Fruit fly (Drosophila melanogaster) whole organism, embryonic: ENCODE measurements around the gene CG9737.
A peak's percentile ranks its signal among the peaks of the same experiment; 100 is the strongest.

Experiments used
- Antp ChIP-seq: fragments of 200-800 bp; sonication (Bioruptor generic); optimal IDR thresholded peaks from 3 replicates; lab custom pipeline; 2016; ENCODE audit warnings: missing biosample characterization, missing genetic modification characterization
- C15 ChIP-seq: fragments of 200-800 bp; sonication (Bioruptor generic); IDR thresholded peaks from 3 replicates; pipeline ENCODE4 v1.3.6; 2022; ENCODE audit warnings: missing biosample characterization, missing genetic modification characterization
- CG11085 ChIP-seq: fragments of 200-800 bp; sonication (Bioruptor generic); IDR thresholded peaks from 2 replicates; pipeline ENCODE4 v1.3.6; 2022; ENCODE audit warnings: missing biosample characterization, missing genetic modification characterization
- CG11560 ChIP-seq: fragments of 200-800 bp; sonication (Bioruptor generic); IDR thresholded peaks from 3 replicates; pipeline ENCODE4 v1.3.6; 2022; ENCODE audit warnings: missing biosample characterization, missing genetic modification characterization
- CG12155 ChIP-seq: fragments of 200-800 bp; sonication (Bioruptor generic); optimal IDR thresholded peaks from 3 replicates; lab custom pipeline; 2016; ENCODE audit warnings: missing biosample characterization, missing genetic modification characterization
- CG14860 ChIP-seq: fragments of 200-800 bp; sonication (Bioruptor generic); IDR thresholded peaks from 3 replicates; pipeline ENCODE4 v1.3.6; 2022; ENCODE audit warnings: missing biosample characterization, missing genetic modification characterization; ENCODE audit not compliant: partially characterized antibody
- CG14965 ChIP-seq: fragments of 200-800 bp; sonication (Bioruptor generic); optimal IDR thresholded peaks from 2 replicates; lab custom pipeline; 2016; ENCODE audit warnings: missing biosample characterization, missing genetic modification characterization, borderline replicate concordance
- CG15073 ChIP-seq: fragments of 200-800 bp; sonication (Bioruptor generic); optimal IDR thresholded peaks from 2 replicates; lab custom pipeline; 2016; ENCODE audit warnings: missing biosample characterization, missing genetic modification characterization
- CG17568 ChIP-seq: fragments of 200-800 bp; sonication (Bioruptor generic); optimal IDR thresholded peaks from 2 replicates; lab custom pipeline; 2018; ENCODE audit warnings: missing biosample characterization, mild to moderate bottlenecking, missing genetic modification characterization, moderate library complexity
- CG17802 ChIP-seq: fragments of 200-800 bp; sonication (Bioruptor generic); optimal IDR thresholded peaks from 2 replicates; lab custom pipeline; 2018; ENCODE audit warnings: missing biosample characterization, mild to moderate bottlenecking, missing genetic modification characterization, moderate library complexity
- CG1792 ChIP-seq: fragments of 200-800 bp; sonication (Bioruptor generic); optimal IDR thresholded peaks from 2 replicates; lab custom pipeline; 2016; ENCODE audit warnings: missing biosample characterization, missing genetic modification characterization
- CG18599 ChIP-seq: fragments of 200-800 bp; sonication (Bioruptor generic); optimal IDR thresholded peaks from 3 replicates; lab custom pipeline; 2017; ENCODE audit warnings: missing biosample characterization, missing genetic modification characterization, mild to moderate bottlenecking, moderate library complexity, missing genetic modification reagents
- CG2875 ChIP-seq: fragments of 200-800 bp; sonication (Bioruptor generic); optimal IDR thresholded peaks from 2 replicates; lab custom pipeline; 2017; ENCODE audit warnings: missing biosample characterization, mild to moderate bottlenecking, missing genetic modification characterization, missing genetic modification reagents
- CG30403 ChIP-seq: fragments of 200-800 bp; sonication (Bioruptor generic); optimal IDR thresholded peaks from 3 replicates; lab custom pipeline; 2016; ENCODE audit warnings: missing biosample characterization, missing genetic modification characterization
- CG34422 ChIP-seq: fragments of 200-800 bp; sonication (Bioruptor generic); IDR thresholded peaks from 3 replicates; pipeline ENCODE4 v1.3.6; 2022; ENCODE audit warnings: missing biosample characterization, missing genetic modification characterization
- CG4730 ChIP-seq: fragments of 200-800 bp; sonication (Bioruptor generic); IDR thresholded peaks from 2 replicates; pipeline ENCODE4 v1.3.6; 2022; ENCODE audit warnings: missing biosample characterization, missing genetic modification characterization
- CG4820 ChIP-seq: fragments of 200-800 bp; sonication (Bioruptor generic); optimal IDR thresholded peaks from 3 replicates; lab custom pipeline; 2016; ENCODE audit warnings: missing biosample characterization, missing genetic modification characterization
- CG5180 ChIP-seq: fragments of 200-800 bp; sonication (Bioruptor generic); optimal IDR thresholded peaks from 3 replicates; lab custom pipeline; 2017; ENCODE audit warnings: missing biosample characterization, missing genetic modification characterization, mild to moderate bottlenecking, moderate library complexity, missing genetic modification reagents
- CG5245 ChIP-seq: fragments of 200-800 bp; sonication (Bioruptor generic); optimal IDR thresholded peaks from 3 replicates; lab custom pipeline; 2016; ENCODE audit warnings: missing biosample characterization, missing genetic modification characterization
- CG6689 ChIP-seq: fragments of 200-800 bp; sonication (Bioruptor generic); IDR thresholded peaks from 2 replicates; pipeline ENCODE4 v1.3.6; 2022; ENCODE audit warnings: missing biosample characterization, missing genetic modification characterization
- D19B ChIP-seq: fragments of 200-800 bp; sonication (Bioruptor generic); optimal IDR thresholded peaks from 2 replicates; lab custom pipeline; 2017; ENCODE audit warnings: missing biosample characterization, mild to moderate bottlenecking, missing genetic modification characterization
- Ets97D ChIP-seq: fragments of 200-800 bp; sonication (Bioruptor generic); optimal IDR thresholded peaks from 3 replicates; lab custom pipeline; 2016; ENCODE audit warnings: missing biosample characterization, missing genetic modification characterization
- Hr51 ChIP-seq, 2 experiments: fragments of 200-800 bp; sonication (Bioruptor generic); optimal IDR thresholded peaks; 2 replicates in 1 of 2; 3 replicates in 1 of 2; lab custom pipeline; 2016 to 2018; ENCODE audit warnings: missing biosample characterization in 2 of 2, missing genetic modification characterization in 2 of 2, mild to moderate bottlenecking in 1 of 2, moderate library complexity in 1 of 2
- Mrtf ChIP-seq: fragments of 200-800 bp; sonication (Bioruptor generic); IDR thresholded peaks from 3 replicates; pipeline ENCODE4 v1.3.6; 2022; ENCODE audit warnings: missing biosample characterization, missing genetic modification characterization
- Optix ChIP-seq: fragments of 200-800 bp; sonication (Bioruptor generic); IDR thresholded peaks from 3 replicates; pipeline ENCODE4 v1.3.6; 2022; ENCODE audit warnings: missing biosample characterization, missing genetic modification characterization
- Pdp1 ChIP-seq, 2 experiments: fragments of 200-800 bp; sonication (Bioruptor generic); optimal IDR thresholded peaks; 3 replicates each; lab custom pipeline; 2016; ENCODE audit warnings: missing biosample characterization in 2 of 2, missing genetic modification characterization in 2 of 2, mild to moderate bottlenecking in 1 of 2, moderate library complexity in 1 of 2
- Ravus ChIP-seq: fragments of 200-800 bp; sonication (Bioruptor generic); IDR thresholded peaks from 2 replicates; pipeline ENCODE4 v1.3.6; 2022; ENCODE audit warnings: missing biosample characterization, missing genetic modification characterization
- Scr ChIP-seq: fragments of 200-800 bp; sonication (Bioruptor generic); IDR thresholded peaks from 2 replicates; pipeline ENCODE4 v1.3.6; 2022; ENCODE audit warnings: missing biosample characterization, missing genetic modification characterization; ENCODE audit not compliant: partially characterized antibody
- ap ChIP-seq: fragments of 200-800 bp; sonication (Bioruptor generic); IDR thresholded peaks from 2 replicates; pipeline ENCODE4 v1.3.6; 2022; ENCODE audit warnings: missing biosample characterization, missing genetic modification characterization
- ase ChIP-seq: fragments of 200-800 bp; sonication (Bioruptor generic); IDR thresholded peaks from 3 replicates; pipeline ENCODE4 v1.3.6; 2022; ENCODE audit warnings: missing biosample characterization, missing genetic modification characterization
- bab2 ChIP-seq: fragments of 200-800 bp; sonication (Bioruptor generic); optimal IDR thresholded peaks from 2 replicates; lab custom pipeline; 2016; ENCODE audit warnings: missing biosample characterization, missing genetic modification characterization
- chif ChIP-seq, 2 experiments: fragments of 200-800 bp; sonication (Bioruptor generic); optimal IDR thresholded peaks; 3 replicates each; lab custom pipeline; 2016; ENCODE audit warnings: missing biosample characterization in 2 of 2, missing genetic modification characterization in 2 of 2
- dati ChIP-seq: fragments of 200-800 bp; sonication (Bioruptor generic); IDR thresholded peaks from 2 replicates; pipeline ENCODE4 v1.3.6; 2022; ENCODE audit warnings: missing biosample characterization, missing genetic modification characterization
- dmrt11E ChIP-seq: fragments of 200-800 bp; sonication (Bioruptor generic); optimal IDR thresholded peaks from 3 replicates; lab custom pipeline; 2018; ENCODE audit warnings: missing biosample characterization, mild to moderate bottlenecking, missing genetic modification characterization, moderate library complexity
- exex ChIP-seq: fragments of 200-800 bp; sonication (Bioruptor generic); optimal IDR thresholded peaks from 4 replicates; lab custom pipeline; 2018; ENCODE audit warnings: missing biosample characterization, mild to moderate bottlenecking, missing genetic modification characterization, moderate library complexity
- ftz-f1 ChIP-seq: fragments of 200-800 bp; sonication (Bioruptor generic); optimal IDR thresholded peaks from 2 replicates; lab custom pipeline; 2016; ENCODE audit warnings: missing biosample characterization, missing genetic modification characterization
- fu2 ChIP-seq: fragments of 200-800 bp; sonication (Bioruptor generic); optimal IDR thresholded peaks from 2 replicates; lab custom pipeline; 2016; ENCODE audit warnings: missing biosample characterization, missing genetic modification characterization
- gt ChIP-seq: fragments of 200-800 bp; sonication (Bioruptor generic); IDR thresholded peaks from 2 replicates; pipeline ENCODE4 v1.3.6; 2022; ENCODE audit warnings: missing biosample characterization, missing genetic modification characterization
- hkb ChIP-seq, 2 experiments: fragments of 200-800 bp in 1 of 2; fragments of >200 bp in 1 of 2; sonication (Bioruptor generic) in 1 of 2; IDR thresholded peaks in 1 of 2; optimal IDR thresholded peaks in 1 of 2; 2 replicates each; pipeline versions ENCODE4 v1.3.6 to Lab custom; 2017 to 2022; ENCODE audit warnings: missing biosample characterization in 1 of 2, missing genetic modification characterization in 1 of 2
- jing ChIP-seq: fragments of 200-800 bp; sonication (Bioruptor generic); optimal IDR thresholded peaks from 2 replicates; lab custom pipeline; 2018; ENCODE audit warnings: missing biosample characterization, mild to moderate bottlenecking, missing genetic modification characterization
- kni ChIP-seq: fragments of 200-800 bp; sonication (Bioruptor generic); optimal IDR thresholded peaks from 3 replicates; lab custom pipeline; 2017; ENCODE audit warnings: mild to moderate bottlenecking, missing biosample characterization, missing genetic modification reagents, missing genetic modification characterization
- knrl ChIP-seq: fragments of 200-800 bp; sonication (Bioruptor generic); IDR thresholded peaks from 3 replicates; pipeline ENCODE4 v1.3.6; 2022; ENCODE audit warnings: missing biosample characterization, missing genetic modification characterization; ENCODE audit not compliant: partially characterized antibody
- nmo ChIP-seq: fragments of 200-800 bp; sonication (Bioruptor generic); optimal IDR thresholded peaks from 2 replicates; lab custom pipeline; 2018; ENCODE audit warnings: missing biosample characterization, mild to moderate bottlenecking, missing genetic modification characterization, moderate library complexity
- onecut ChIP-seq: fragments of 200-800 bp; sonication (Bioruptor generic); IDR thresholded peaks from 2 replicates; pipeline ENCODE4 v1.3.6; 2022; ENCODE audit warnings: missing biosample characterization, missing genetic modification characterization
- pan ChIP-seq, 4 experiments: fragments of >200 bp in 3 of 4; fragments of 200-800 bp in 1 of 4; sonication (Bioruptor generic) in 1 of 4; optimal IDR thresholded peaks in 3 of 4; IDR thresholded peaks in 1 of 4; 2 replicates each; pipeline versions ENCODE4 v1.3.6 to Lab custom; 2017 to 2022; ENCODE audit warnings: missing biosample characterization in 2 of 4, missing genetic modification characterization in 2 of 4, mixed read lengths in 1 of 4
- phol ChIP-seq: fragments of 200-800 bp; sonication (Bioruptor generic); optimal IDR thresholded peaks from 3 replicates; lab custom pipeline; 2018; ENCODE audit warnings: missing biosample characterization, mild to moderate bottlenecking, missing genetic modification characterization, moderate library complexity
- repo ChIP-seq: fragments of 200-800 bp; sonication (Bioruptor generic); optimal IDR thresholded peaks from 2 replicates; lab custom pipeline; 2016; ENCODE audit warnings: missing biosample characterization, missing genetic modification characterization
- seq ChIP-seq: fragments of 200-800 bp; sonication (Bioruptor generic); IDR thresholded peaks from 2 replicates; pipeline ENCODE4 v1.3.6; 2022; ENCODE audit warnings: missing biosample characterization, missing genetic modification characterization
- sr ChIP-seq: fragments of 200-800 bp; sonication (Bioruptor generic); IDR thresholded peaks from 3 replicates; pipeline ENCODE4 v1.3.6; 2022; ENCODE audit warnings: missing biosample characterization, missing genetic modification characterization
- zfh1 ChIP-seq: fragments of 200-800 bp; sonication (Bioruptor generic); IDR thresholded peaks from 3 replicates; pipeline ENCODE4 v1.3.6; 2022; ENCODE audit warnings: missing biosample characterization, missing genetic modification characterization

CG9737 gene

dm6 chr3R:30191462-30191874, 51.6 kb downstream of the CG9737 start (continued):
- TF ChIP-seq chif (GFP tag; optimal IDR thresholded peaks at IDR 0.05; lab: Kevin White, UChicago) = peak in 1 of 2 experiments; percentile 59
- TF ChIP-seq CG6689 (GFP tag; lab: Robert Waterston, UW) = no peak
- TF ChIP-seq bab2 (GFP tag; lab: Kevin White, UChicago) = peak; percentile 24
- TF ChIP-seq CG11085 (GFP tag; lab: Robert Waterston, UW) = no peak
- no peak for TF ChIP-seq jing (GFP tag; lab: Kevin White, UChicago)
- peak; percentile 57 for TF ChIP-seq Antp (GFP tag; lab: Kevin White, UChicago)
- no peak for TF ChIP-seq seq (GFP tag; lab: Robert Waterston, UW)
- TF ChIP-seq kni (GFP tag; lab: Kevin White, UChicago) = no peak
- TF ChIP-seq CG11560 = no peak
- no peak for TF ChIP-seq CG1792 (GFP tag; lab: Kevin White, UChicago)
- TF ChIP-seq D19B (GFP tag; lab: Kevin White, UChicago) = peak; percentile 84
- TF ChIP-seq CG5180 = no peak
- TF ChIP-seq CG14860 = no peak
- no peak for TF ChIP-seq hkb (optimal IDR thresholded peaks at IDR 0.05; lab: Kevin White, UChicago)
- TF ChIP-seq hkb (GFP tag; IDR thresholded peaks at IDR 0.05; lab: Robert Waterston, UW) = no peak
- peak; percentile 21 for TF ChIP-seq Ets97D (GFP tag; lab: Kevin White, UChicago)
- no peak for TF ChIP-seq CG5245 (GFP tag; lab: Kevin White, UChicago)
- peak; percentile 48; the same call in 1 of the 3 replicates for TF ChIP-seq zfh1
- peak; percentile 30 for TF ChIP-seq repo (GFP tag; lab: Kevin White, UChicago)
- peak in 1 of 2 experiments; percentile 65 for TF ChIP-seq Hr51 (GFP tag; optimal IDR thresholded peaks at IDR 0.05; lab: Kevin White, UChicago)
- TF ChIP-seq fu2 (GFP tag; lab: Kevin White, UChicago) = peak; percentile 13
- peak; percentile 45 to 65 for TF ChIP-seq Pdp1 (GFP tag; optimal IDR thresholded peaks at IDR 0.05; lab: Kevin White, UChicago)
- no peak for TF ChIP-seq Ravus (GFP tag; lab: Robert Waterston, UW)
- no peak for TF ChIP-seq Optix
- TF ChIP-seq CG14965 (GFP tag; lab: Kevin White, UChicago) = no peak
- TF ChIP-seq CG2875 (GFP tag; lab: Kevin White, UChicago) = no peak
- TF ChIP-seq Mrtf (GFP tag; lab: Robert Waterston, UW) = no peak
- TF ChIP-seq CG17802 (tag; lab: Kevin White, UChicago) = no peak
- peak; percentile 53 for TF ChIP-seq CG30403 (GFP tag; lab: Kevin White, UChicago)
- no peak for TF ChIP-seq CG4820 (GFP tag; lab: Kevin White, UChicago)
- no peak for TF ChIP-seq exex (tag; lab: Kevin White, UChicago)
- TF ChIP-seq ap (GFP tag; lab: Robert Waterston, UW) = no peak
- TF ChIP-seq Scr (GFP tag; lab: Robert Waterston, UW) = no peak
- TF ChIP-seq pan (optimal IDR thresholded peaks at IDR 0.05; lab: Kevin White, UChicago) = no peak
- no peak for TF ChIP-seq pan (GFP tag; optimal IDR thresholded peaks at IDR 0.05 in 1 of 2, IDR thresholded peaks at IDR 0.05 in 1 of 2)
- no peak for TF ChIP-seq sr
- no peak for TF ChIP-seq CG15073 (GFP tag; lab: Kevin White, UChicago)
- peak; percentile 83 for TF ChIP-seq nmo
- peak; percentile 29 for TF ChIP-seq phol (tag; lab: Kevin White, UChicago)
- peak; percentile 15 for TF ChIP-seq CG12155 (GFP tag; lab: Kevin White, UChicago)
- no peak for TF ChIP-seq CG4730 (GFP tag; lab: Robert Waterston, UW)
- no peak for TF ChIP-seq knrl
- no peak for TF ChIP-seq gt (GFP tag; lab: Robert Waterston, UW)
- TF ChIP-seq ase (GFP tag; lab: Robert Waterston, UW) = no peak
- no peak for TF ChIP-seq ftz-f1 (GFP tag; lab: Kevin White, UChicago)
- no peak for TF ChIP-seq onecut (GFP tag; lab: Robert Waterston, UW)
- no peak for TF ChIP-seq dmrt11E (tag; lab: Kevin White, UChicago)
- no peak for TF ChIP-seq dati
- no peak for TF ChIP-seq CG34422 (GFP tag; lab: Robert Waterston, UW)
- TF ChIP-seq CG17568 (GFP tag; lab: Kevin White, UChicago) = no peak
- TF ChIP-seq CG18599 (GFP tag; lab: Kevin White, UChicago) = no peak
- TF ChIP-seq C15 (GFP tag; lab: Robert Waterston, UW) = no peak
